Worm (Caenorhabditis elegans) whole organism, L1 larva: ENCODE data around the gene nhr-232.

Experiments used
- F16B12.6 ChIP-seq: fragments of 150-350 bp; optimal IDR thresholded peaks from 2 replicates; lab custom pipeline; 2014; ENCODE audit warnings: missing biosample characterization, missing genetic modification characterization
- Y116A8C.19 ChIP-seq: sonication (generic microtip); optimal IDR thresholded peaks from 2 replicates; lab custom pipeline; 2016; ENCODE audit warnings: missing compliant biosample characterization, missing genetic modification characterization, borderline replicate concordance
- blmp-1 ChIP-seq: fragments of 150-350 bp; optimal IDR thresholded peaks from 2 replicates; lab custom pipeline; 2014; ENCODE audit warnings: missing biosample characterization, missing genetic modification characterization
- ceh-63 ChIP-seq: fragments of 200-800 bp; sonication (Bioruptor generic); optimal IDR thresholded peaks from 2 replicates; lab custom pipeline; 2018; ENCODE audit warnings: mild to moderate bottlenecking, missing genetic modification characterization, missing compliant biosample characterization
- ceh-8 ChIP-seq: fragments of 200-800 bp; sonication (Bioruptor generic); optimal IDR thresholded peaks from 2 replicates; lab custom pipeline; 2018; ENCODE audit warnings: mild to moderate bottlenecking, missing genetic modification characterization, moderate library complexity, missing compliant biosample characterization
- ceh-90 ChIP-seq: sonication (generic microtip); optimal IDR thresholded peaks from 2 replicates; lab custom pipeline; 2016; ENCODE audit warnings: missing genetic modification characterization, missing compliant biosample characterization
- dpl-1 ChIP-seq, 3 experiments: fragments of 150-350 bp in 2 of 3; sonication (generic microtip) in 1 of 3; optimal IDR thresholded peaks; 2 replicates each; lab custom pipeline; 2014 to 2017; ENCODE audit warnings: missing biosample characterization in 3 of 3, missing genetic modification characterization in 3 of 3, missing genetic modification reagents in 3 of 3
- dsc-1 ChIP-seq: sonication (generic microtip); optimal IDR thresholded peaks from 2 replicates; lab custom pipeline; 2016; ENCODE audit warnings: mild to moderate bottlenecking, missing genetic modification characterization, missing compliant biosample characterization
- efl-1 ChIP-seq, 4 experiments: fragments of 150-350 bp; optimal IDR thresholded peaks in 3 of 4; peaks in 1 of 4; 1 replicate in 1 of 4; 2 replicates in 3 of 4; lab custom pipeline; 2014; ENCODE audit warnings: missing biosample characterization in 2 of 4, missing genetic modification characterization in 2 of 4, missing genetic modification reagents in 2 of 4
- efl-3 ChIP-seq: fragments of 200-800 bp; sonication (Bioruptor generic); optimal IDR thresholded peaks from 2 replicates; lab custom pipeline; 2018; ENCODE audit warnings: mild to moderate bottlenecking, missing genetic modification characterization, missing compliant biosample characterization
- elt-2 ChIP-seq: sonication (generic microtip); optimal IDR thresholded peaks from 2 replicates; lab custom pipeline; 2016; ENCODE audit warnings: missing genetic modification characterization, mild to moderate bottlenecking, inconsistent platforms, missing compliant biosample characterization, missing genetic modification reagents
- ets-5 ChIP-seq: fragments of 200-800 bp; sonication (Bioruptor generic); IDR thresholded peaks from 2 replicates; pipeline ENCODE4 v1.3.6; 2022; ENCODE audit warnings: missing genetic modification characterization, missing compliant biosample characterization
- fkh-8 ChIP-seq: sonication (generic microtip); optimal IDR thresholded peaks from 2 replicates; lab custom pipeline; 2016; ENCODE audit warnings: mild to moderate bottlenecking, missing genetic modification characterization, missing compliant biosample characterization
- grh-1 ChIP-seq: fragments of 200-800 bp; sonication (Bioruptor generic); IDR thresholded peaks from 2 replicates; pipeline ENCODE4 v1.3.6; 2022; ENCODE audit warnings: missing genetic modification reagents, missing genetic modification characterization, missing compliant biosample characterization
- hlh-17 ChIP-seq: fragments of 200-800 bp; sonication (Bioruptor generic); optimal IDR thresholded peaks from 2 replicates; lab custom pipeline; 2018; ENCODE audit warnings: missing genetic modification characterization, mild to moderate bottlenecking, missing compliant biosample characterization, moderate library complexity, borderline replicate concordance
- jun-1 ChIP-seq: fragments of 150-350 bp; optimal IDR thresholded peaks from 2 replicates; lab custom pipeline; 2014; ENCODE audit warnings: missing biosample characterization, missing genetic modification reagents, missing genetic modification characterization
- lin-13 ChIP-seq: fragments of 150-350 bp; optimal IDR thresholded peaks from 2 replicates; lab custom pipeline; 2014; ENCODE audit warnings: missing biosample characterization, missing genetic modification reagents, missing genetic modification characterization
- lin-14 ChIP-seq: fragments of 200-800 bp; sonication (Bioruptor generic); optimal IDR thresholded peaks from 2 replicates; lab custom pipeline; 2018; ENCODE audit warnings: mild to moderate bottlenecking, missing genetic modification characterization, moderate library complexity, missing compliant biosample characterization
- lin-15B ChIP-seq: fragments of 150-350 bp; sonication (generic microtip); optimal IDR thresholded peaks from 3 replicates; lab custom pipeline; 2014; ENCODE audit warnings: missing biosample characterization, missing genetic modification characterization
- lin-35 ChIP-seq, 2 experiments: fragments of 150-350 bp; optimal IDR thresholded peaks; 2 replicates each; lab custom pipeline; 2014; ENCODE audit warnings: missing biosample characterization in 2 of 2, missing genetic modification characterization in 2 of 2, missing genetic modification reagents in 2 of 2
- mab-9 ChIP-seq: fragments of 200-800 bp; sonication (Bioruptor generic); IDR thresholded peaks from 2 replicates; pipeline ENCODE4 v1.3.6; 2022; ENCODE audit warnings: missing genetic modification reagents, missing genetic modification characterization, missing compliant biosample characterization
- mdl-1 ChIP-seq, 2 experiments: fragments of 150-350 bp; optimal IDR thresholded peaks; 2 replicates each; lab custom pipeline; 2014 to 2017; ENCODE audit warnings: missing biosample characterization in 2 of 2, missing genetic modification characterization in 2 of 2, inconsistent platforms in 1 of 2
- mef-2 ChIP-seq: fragments of 150-350 bp; optimal IDR thresholded peaks from 2 replicates; lab custom pipeline; 2014; ENCODE audit warnings: missing biosample characterization, missing genetic modification characterization
- nhr-11 ChIP-seq: fragments of 150-350 bp; optimal IDR thresholded peaks from 2 replicates; lab custom pipeline; 2014; ENCODE audit warnings: missing biosample characterization, missing genetic modification characterization
- nhr-19 ChIP-seq: fragments of 200-800 bp; sonication (Bioruptor generic); conservative IDR thresholded peaks from 2 replicates; pipeline ENCODE4 v1.3.6; 2022; ENCODE audit warnings: missing genetic modification characterization, missing compliant biosample characterization
- nhr-47 ChIP-seq: sonication (generic microtip); optimal IDR thresholded peaks from 2 replicates; lab custom pipeline; 2016; ENCODE audit warnings: mild to moderate bottlenecking, missing genetic modification characterization, moderate library complexity, missing compliant biosample characterization
- nhr-71 ChIP-seq: sonication (generic microtip); optimal IDR thresholded peaks from 2 replicates; lab custom pipeline; 2016; ENCODE audit warnings: mild to moderate bottlenecking, missing genetic modification characterization, moderate library complexity, missing compliant biosample characterization
- pag-3 ChIP-seq: sonication (generic microtip); optimal IDR thresholded peaks from 2 replicates; lab custom pipeline; 2017; ENCODE audit warnings: missing genetic modification characterization, mild to moderate bottlenecking, missing compliant biosample characterization, antibody characterized with exemption, borderline replicate concordance; ENCODE audit not compliant: insufficient read depth
- pqm-1 ChIP-seq: sonication (generic microtip); optimal IDR thresholded peaks from 3 replicates; lab custom pipeline; 2017; ENCODE audit warnings: missing biosample characterization, missing genetic modification characterization
- rnt-1 ChIP-seq: sonication (generic microtip); optimal IDR thresholded peaks from 2 replicates; lab custom pipeline; 2016; ENCODE audit warnings: mild to moderate bottlenecking, missing genetic modification characterization, moderate library complexity, missing compliant biosample characterization
- snpc-4 ChIP-seq: fragments of 150-350 bp; optimal IDR thresholded peaks from 2 replicates; lab custom pipeline; 2014; ENCODE audit warnings: missing biosample characterization, missing genetic modification characterization
- snu-23 ChIP-seq: sonication (generic microtip); optimal IDR thresholded peaks from 2 replicates; lab custom pipeline; 2016; ENCODE audit warnings: missing genetic modification characterization, missing compliant biosample characterization
- sup-37 ChIP-seq: fragments of 200-800 bp; sonication (Bioruptor generic); optimal IDR thresholded peaks from 2 replicates; lab custom pipeline; 2018; ENCODE audit warnings: mild to moderate bottlenecking, missing genetic modification characterization, missing compliant biosample characterization
- tlp-1 ChIP-seq: fragments of 150-350 bp; optimal IDR thresholded peaks from 2 replicates; lab custom pipeline; 2014; ENCODE audit warnings: missing biosample characterization, missing genetic modification characterization
- unc-130 ChIP-seq: fragments of 150-350 bp; optimal IDR thresholded peaks from 2 replicates; lab custom pipeline; 2017; ENCODE audit warnings: missing biosample characterization, missing genetic modification characterization, inconsistent platforms
- unc-62 ChIP-seq: fragments of 150-350 bp; optimal IDR thresholded peaks from 2 replicates; lab custom pipeline; 2014; ENCODE audit warnings: missing biosample characterization, missing genetic modification reagents, missing genetic modification characterization
- vab-15 ChIP-seq: sonication (generic microtip); optimal IDR thresholded peaks from 2 replicates; lab custom pipeline; 2017; ENCODE audit warnings: missing genotype, mild to moderate bottlenecking, missing genetic modification characterization, missing compliant biosample characterization
- xbp-1 ChIP-seq: sonication (generic microtip); optimal IDR thresholded peaks from 2 replicates; lab custom pipeline; 2016; ENCODE audit warnings: missing genetic modification characterization, missing compliant biosample characterization
- zag-1 ChIP-seq: fragments of 150-350 bp; optimal IDR thresholded peaks from 2 replicates; lab custom pipeline; 2014; ENCODE audit warnings: missing biosample characterization, missing genetic modification characterization
- zip-4 ChIP-seq: fragments of 200-800 bp; sonication (Bioruptor generic); optimal IDR thresholded peaks from 2 replicates; lab custom pipeline; 2018; ENCODE audit warnings: mild to moderate bottlenecking, missing genetic modification characterization, moderate library complexity, missing compliant biosample characterization
- ztf-4 ChIP-seq: fragments of 150-350 bp; optimal IDR thresholded peaks from 2 replicates; lab custom pipeline; 2014; ENCODE audit warnings: missing biosample characterization, missing genetic modification characterization

Gene nhr-232

DNA sequence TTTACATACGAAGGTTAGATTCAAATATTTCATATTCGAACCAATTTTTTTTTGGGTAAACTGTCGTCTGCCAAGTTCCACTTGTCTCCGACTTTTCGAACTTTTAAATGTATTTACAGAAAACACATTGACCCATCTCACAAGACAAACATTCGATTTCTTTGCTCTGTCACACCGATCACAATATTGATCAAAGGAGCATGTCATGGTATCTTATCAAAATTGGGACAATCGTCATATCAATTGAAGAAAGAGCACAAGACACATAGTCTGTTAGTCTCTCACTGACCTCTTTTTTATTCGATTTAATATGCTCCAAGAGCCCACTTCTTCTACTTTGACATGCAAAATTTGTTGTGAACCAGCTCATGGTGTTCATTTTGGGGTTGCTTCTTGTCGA, at the start of gene nhr-232:
Gene nhr-232, plus strand, starts transcription at position 121 of the 400 bp plus-strand sequence.
- no peak for TF ChIP-seq hlh-17 (GFP tag; lab: Kevin White, UChicago)
- no peak for TF ChIP-seq sup-37 (GFP tag; lab: Kevin White, UChicago)
- TF ChIP-seq ztf-4 (tag; lab: Kevin White, UChicago) = no peak
- no peak for TF ChIP-seq zip-4 (GFP tag; lab: Kevin White, UChicago)
- peak; percentile 70 for TF ChIP-seq elt-2 (tag; lab: Kevin White, UChicago)
- TF ChIP-seq efl-1 (optimal IDR thresholded peaks at IDR 0.05; lab: Kevin White, UChicago) = no peak
- peak in 1 of 2 experiments; percentile 39 for TF ChIP-seq efl-1 (GFP tag; optimal IDR thresholded peaks at IDR 0.05 in 1 of 2; lab: Kevin White, UChicago)
- no peak for TF ChIP-seq ceh-63 (GFP tag; lab: Kevin White, UChicago)
- no peak for TF ChIP-seq jun-1 (tag; lab: Kevin White, UChicago)
- no peak for TF ChIP-seq lin-15B (tag; lab: Kevin White, UChicago)
- no peak for TF ChIP-seq nhr-19 (GFP tag; lab: Robert Waterston, UW)
- TF ChIP-seq dsc-1 (tag; lab: Kevin White, UChicago) = no peak
- TF ChIP-seq nhr-71 (tag; lab: Kevin White, UChicago) = no peak
- TF ChIP-seq snu-23 = no peak
- TF ChIP-seq mef-2 (tag; lab: Kevin White, UChicago) = no peak
- TF ChIP-seq nhr-11 (tag; lab: Kevin White, UChicago) = no peak
- no peak for TF ChIP-seq Y116A8C.19 (tag; lab: Kevin White, UChicago)
- TF ChIP-seq F16B12.6 (tag; lab: Kevin White, UChicago) = no peak
- TF ChIP-seq vab-15 (tag; lab: Kevin White, UChicago) = no peak
- TF ChIP-seq rnt-1 (tag; lab: Kevin White, UChicago) = no peak
- no peak for TF ChIP-seq xbp-1 (tag; lab: Kevin White, UChicago)
- TF ChIP-seq lin-35 (GFP tag; optimal IDR thresholded peaks at IDR 0.05; lab: Kevin White, UChicago) = peak in 1 of 2 experiments; percentile 32
- TF ChIP-seq lin-14 (GFP tag; lab: Kevin White, UChicago) = peak; percentile 17
- no peak for TF ChIP-seq pqm-1 (tag; lab: Kevin White, UChicago)
- TF ChIP-seq zag-1 (tag; lab: Kevin White, UChicago) = no peak
- no peak for TF ChIP-seq pag-3 (tag; lab: Kevin White, UChicago)
- no peak for TF ChIP-seq ceh-8
- TF ChIP-seq mab-9 (GFP tag; lab: Robert Waterston, UW) = no peak
- no peak for TF ChIP-seq lin-13 (GFP tag; lab: Kevin White, UChicago)
- TF ChIP-seq ets-5 (GFP tag; lab: Robert Waterston, UW) = no peak
- no peak for TF ChIP-seq ceh-90 (tag; lab: Kevin White, UChicago)
- TF ChIP-seq unc-130 (tag; lab: Kevin White, UChicago) = no peak

DNA sequence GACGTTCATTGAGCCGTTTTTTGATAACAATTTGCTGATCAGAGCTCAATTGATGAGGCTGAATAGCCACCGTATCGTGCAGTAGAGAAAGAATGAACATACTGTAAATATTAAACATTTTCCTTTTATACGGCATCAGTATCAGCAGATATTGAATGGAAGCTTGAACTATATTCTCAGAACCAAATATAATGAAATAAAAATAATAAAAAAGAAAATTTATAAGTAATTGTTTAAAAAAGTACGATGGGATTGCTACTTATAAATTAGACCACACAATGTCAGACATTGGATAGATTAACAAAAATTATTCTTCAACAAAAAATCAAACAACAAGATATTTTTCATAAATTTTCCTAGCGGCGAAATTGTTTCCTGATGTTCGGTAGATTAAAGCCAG, 49.5 kb upstream of the nhr-232 start, which contains the start of gene rpc-25:
Gene rpc-25, minus strand, starts transcription at position 101 of the 400 bp plus-strand sequence.
- TF ChIP-seq grh-1 (no peak), lin-15B (tag; lab: Kevin White, UChicago) (no peak), fkh-8 (tag; lab: Kevin White, UChicago) (no peak), lin-35 (GFP tag; optimal IDR thresholded peaks at IDR 0.05; lab: Kevin White, UChicago) (no peak), unc-62 (no peak), vab-15 (tag; lab: Kevin White, UChicago) (no peak), blmp-1 (tag; lab: Kevin White, UChicago) (no peak), lin-14 (GFP tag; lab: Kevin White, UChicago) (no peak), efl-3 (GFP tag; lab: Kevin White, UChicago) (no peak), dpl-1 (GFP tag; optimal IDR thresholded peaks at IDR 0.05; lab: Kevin White, UChicago) (no peak), F16B12.6 (tag; lab: Kevin White, UChicago) (no peak), nhr-47 (no peak), mdl-1 (tag; optimal IDR thresholded peaks at IDR 0.05; lab: Kevin White, UChicago) (no peak), xbp-1 (tag; lab: Kevin White, UChicago) (no peak), snu-23 (no peak), snpc-4 (tag; lab: Kevin White, UChicago) (no peak), tlp-1 (tag; lab: Kevin White, UChicago) (no peak), ceh-63 (GFP tag; lab: Kevin White, UChicago) (no peak)
- TF ChIP-seq, all 84 proteins: peak for 0
